Fruit fly (Drosophila melanogaster) whole organism, embryonic: ENCODE results near the gene CG5863.

Experiments
- CG10147 ChIP-seq: fragments of 200-800 bp; sonication (Bioruptor generic); optimal IDR thresholded peaks from 2 replicates; lab custom pipeline; 2019; ENCODE audit warnings: missing biosample characterization, mild to moderate bottlenecking, missing genetic modification characterization, moderate library complexity
- CG10321 ChIP-seq: fragments of 200-800 bp; sonication (Bioruptor generic); IDR thresholded peaks from 2 replicates; pipeline ENCODE4 v1.3.6; 2022; ENCODE audit warnings: missing biosample characterization, missing genetic modification characterization
- CG10654 ChIP-seq: fragments of 200-800 bp; sonication (Bioruptor generic); optimal IDR thresholded peaks from 2 replicates; lab custom pipeline; 2016; ENCODE audit warnings: missing biosample characterization, missing genetic modification characterization
- CG11723 ChIP-seq: fragments of 200-800 bp; sonication (Bioruptor generic); optimal IDR thresholded peaks from 2 replicates; lab custom pipeline; 2017; ENCODE audit warnings: missing biosample characterization, mild to moderate bottlenecking, missing genetic modification characterization
- CG14710 ChIP-seq: fragments of 200-800 bp; sonication (Bioruptor generic); optimal IDR thresholded peaks from 3 replicates; lab custom pipeline; 2019; ENCODE audit warnings: missing biosample characterization, mild to moderate bottlenecking, missing genetic modification characterization, moderate library complexity
- CG1529 ChIP-seq: fragments of 200-800 bp; sonication (Bioruptor generic); optimal IDR thresholded peaks from 3 replicates; lab custom pipeline; 2018; ENCODE audit warnings: missing biosample characterization, missing genetic modification characterization
- CG16863 ChIP-seq: fragments of 200-800 bp; sonication (Bioruptor generic); optimal IDR thresholded peaks from 3 replicates; lab custom pipeline; 2016; ENCODE audit warnings: missing biosample characterization, missing genetic modification characterization
- CG17612 ChIP-seq: fragments of 200-800 bp; sonication (Bioruptor generic); IDR thresholded peaks from 2 replicates; pipeline ENCODE4 v1.3.6; 2022; ENCODE audit warnings: missing biosample characterization, missing genetic modification characterization
- CG2202 ChIP-seq: fragments of 200-800 bp; sonication (Bioruptor generic); optimal IDR thresholded peaks from 2 replicates; lab custom pipeline; 2018; ENCODE audit warnings: missing biosample characterization, mild to moderate bottlenecking, missing genetic modification characterization
- CG31224 ChIP-seq: fragments of 200-800 bp; sonication (Bioruptor generic); IDR thresholded peaks from 2 replicates; pipeline ENCODE4 v1.3.6; 2022; ENCODE audit warnings: missing biosample characterization, missing genetic modification characterization
- CG31365 ChIP-seq: fragments of 200-800 bp; sonication (Bioruptor generic); optimal IDR thresholded peaks from 2 replicates; lab custom pipeline; 2018; ENCODE audit warnings: missing biosample characterization, mild to moderate bottlenecking, missing genetic modification characterization
- CG31388 ChIP-seq: fragments of 200-800 bp; sonication (Bioruptor generic); optimal IDR thresholded peaks from 2 replicates; lab custom pipeline; 2016; ENCODE audit warnings: missing biosample characterization, missing genetic modification characterization
- CG4282 ChIP-seq: fragments of 200-800 bp; sonication (Bioruptor generic); optimal IDR thresholded peaks from 2 replicates; lab custom pipeline; 2016; ENCODE audit warnings: missing biosample characterization, missing genetic modification characterization
- CG6175 ChIP-seq: fragments of 200-800 bp; sonication (Bioruptor generic); IDR thresholded peaks from 3 replicates; pipeline ENCODE4 v1.3.6; 2022; ENCODE audit warnings: missing biosample characterization, missing genetic modification characterization
- CG8765 ChIP-seq: fragments of 200-800 bp; sonication (Bioruptor generic); IDR thresholded peaks from 2 replicates; pipeline ENCODE4 v1.3.6; 2022; ENCODE audit warnings: missing biosample characterization, missing genetic modification characterization
- Camta ChIP-seq: fragments of 200-800 bp; sonication (Bioruptor generic); optimal IDR thresholded peaks from 2 replicates; lab custom pipeline; 2016; ENCODE audit warnings: missing biosample characterization, missing genetic modification characterization
- Chrac-16 ChIP-seq: fragments of 200-800 bp; sonication (Bioruptor generic); optimal IDR thresholded peaks from 3 replicates; lab custom pipeline; 2016; ENCODE audit warnings: missing biosample characterization, missing genetic modification characterization
- D ChIP-seq, 2 experiments: fragments of 200-800 bp in 1 of 2; fragments of >200 bp in 1 of 2; sonication (Bioruptor generic) in 1 of 2; optimal IDR thresholded peaks; 2 replicates in 1 of 2; 3 replicates in 1 of 2; lab custom pipeline; 2017; ENCODE audit warnings: mild to moderate bottlenecking in 1 of 2, missing biosample characterization in 1 of 2, missing genetic modification characterization in 1 of 2, missing genetic modification reagents in 1 of 2
- Hsf ChIP-seq: fragments of 200-800 bp; sonication (Bioruptor generic); optimal IDR thresholded peaks from 3 replicates; lab custom pipeline; 2016; ENCODE audit warnings: missing biosample characterization, missing genetic modification characterization
- Jarid2 ChIP-seq: fragments of 200-800 bp; sonication (Bioruptor generic); optimal IDR thresholded peaks from 3 replicates; lab custom pipeline; 2017; ENCODE audit warnings: mild to moderate bottlenecking, missing biosample characterization, missing genetic modification reagents, missing genetic modification characterization
- MBD-R2 ChIP-seq: fragments of 200-800 bp; sonication (Bioruptor generic); IDR thresholded peaks from 2 replicates; pipeline ENCODE4 v1.3.6; 2022; ENCODE audit warnings: missing biosample characterization, missing genetic modification characterization
- MTF-1 ChIP-seq: fragments of 200-800 bp; sonication (Bioruptor generic); optimal IDR thresholded peaks from 2 replicates; lab custom pipeline; 2018; ENCODE audit warnings: missing biosample characterization, mild to moderate bottlenecking, missing genetic modification characterization, borderline replicate concordance
- NFAT ChIP-seq: fragments of 200-800 bp; sonication (Bioruptor generic); IDR thresholded peaks from 2 replicates; pipeline ENCODE4 v1.3.6; 2022; ENCODE audit warnings: missing biosample characterization, missing genetic modification characterization
- Neu2 ChIP-seq: fragments of 200-800 bp; sonication (Bioruptor generic); optimal IDR thresholded peaks from 3 replicates; lab custom pipeline; 2016; ENCODE audit warnings: missing biosample characterization, missing genetic modification characterization, borderline replicate concordance
- abd-A ChIP-seq: fragments of 200-800 bp; sonication (Bioruptor generic); optimal IDR thresholded peaks from 3 replicates; lab custom pipeline; 2019; ENCODE audit warnings: missing biosample characterization, mild to moderate bottlenecking, missing genetic modification characterization, moderate library complexity
- cato ChIP-seq: fragments of 200-800 bp; sonication (Bioruptor generic); optimal IDR thresholded peaks from 2 replicates; lab custom pipeline; 2016; ENCODE audit warnings: missing biosample characterization, missing genetic modification characterization, borderline replicate concordance
- corto ChIP-seq: fragments of 200-800 bp; sonication (Bioruptor generic); optimal IDR thresholded peaks from 2 replicates; lab custom pipeline; 2016; ENCODE audit warnings: missing biosample characterization, mild to moderate bottlenecking, missing genetic modification characterization, moderate library complexity
- croc ChIP-seq: fragments of 200-800 bp; sonication (Bioruptor generic); conservative IDR thresholded peaks from 3 replicates; pipeline ENCODE4 v1.3.6; 2022; ENCODE audit warnings: missing biosample characterization, missing genetic modification characterization
- crp ChIP-seq, 2 experiments: fragments of 200-800 bp; sonication (Bioruptor generic); optimal IDR thresholded peaks; 2 replicates in 1 of 2; 3 replicates in 1 of 2; lab custom pipeline; 2017; ENCODE audit warnings: missing biosample characterization in 2 of 2, missing genetic modification characterization in 2 of 2, mild to moderate bottlenecking in 1 of 2, moderate library complexity in 1 of 2
- dimm ChIP-seq: fragments of 200-800 bp; sonication (Bioruptor generic); IDR thresholded peaks from 2 replicates; pipeline ENCODE4 v1.3.6; 2022; ENCODE audit warnings: missing biosample characterization, missing genetic modification characterization
- dysf ChIP-seq: fragments of 200-800 bp; sonication (Bioruptor generic); IDR thresholded peaks from 3 replicates; pipeline ENCODE4 v1.3.6; 2022; ENCODE audit warnings: missing biosample characterization, missing genetic modification characterization
- ems ChIP-seq: fragments of 200-800 bp; sonication (Bioruptor generic); optimal IDR thresholded peaks from 3 replicates; lab custom pipeline; 2016; ENCODE audit warnings: missing biosample characterization, missing genetic modification characterization
- fd3F ChIP-seq: fragments of 200-800 bp; sonication (Bioruptor generic); optimal IDR thresholded peaks from 2 replicates; lab custom pipeline; 2018; ENCODE audit warnings: missing biosample characterization, mild to moderate bottlenecking, missing genetic modification characterization, moderate library complexity
- fd64A ChIP-seq: fragments of 200-800 bp; sonication (Bioruptor generic); optimal IDR thresholded peaks from 3 replicates; lab custom pipeline; 2018; ENCODE audit warnings: missing biosample characterization, mild to moderate bottlenecking, missing genetic modification characterization
- gcm ChIP-seq: fragments of 200-800 bp; sonication (Bioruptor generic); optimal IDR thresholded peaks from 2 replicates; lab custom pipeline; 2019; ENCODE audit warnings: missing biosample characterization, mild to moderate bottlenecking, missing genetic modification characterization, moderate library complexity
- gsb-n ChIP-seq: fragments of 200-800 bp; sonication (Bioruptor generic); optimal IDR thresholded peaks from 3 replicates; lab custom pipeline; 2018; ENCODE audit warnings: missing biosample characterization, mild to moderate bottlenecking, missing genetic modification characterization
- hbn ChIP-seq: fragments of 200-800 bp; sonication (Bioruptor generic); IDR thresholded peaks from 2 replicates; pipeline ENCODE4 v1.3.6; 2022; ENCODE audit warnings: missing biosample characterization, missing genetic modification characterization; ENCODE audit not compliant: partially characterized antibody
- her ChIP-seq: fragments of 200-800 bp; sonication (Bioruptor generic); optimal IDR thresholded peaks from 2 replicates; lab custom pipeline; 2016; ENCODE audit warnings: missing biosample characterization, missing genetic modification characterization
- ind ChIP-seq: fragments of 200-800 bp; sonication (Bioruptor generic); optimal IDR thresholded peaks from 3 replicates; lab custom pipeline; 2016; ENCODE audit warnings: missing biosample characterization, missing genetic modification characterization
- jigr1 ChIP-seq: fragments of 200-800 bp; sonication (Bioruptor generic); IDR thresholded peaks from 3 replicates; pipeline ENCODE4 v1.3.6; 2022; ENCODE audit warnings: missing biosample characterization, missing genetic modification characterization
- odd ChIP-seq: fragments of 200-800 bp; sonication (Bioruptor generic); optimal IDR thresholded peaks from 2 replicates; lab custom pipeline; 2017; ENCODE audit warnings: missing biosample characterization, mild to moderate bottlenecking, missing genetic modification characterization
- psq ChIP-seq: fragments of 200-800 bp; sonication (Bioruptor generic); optimal IDR thresholded peaks from 2 replicates; lab custom pipeline; 2017; ENCODE audit warnings: missing biosample characterization, missing genetic modification characterization
- sens-2 ChIP-seq: fragments of 200-800 bp; sonication (Bioruptor generic); IDR thresholded peaks from 2 replicates; pipeline ENCODE4 v1.3.6; 2022; ENCODE audit warnings: missing biosample characterization, missing genetic modification characterization
- sima ChIP-seq: fragments of 200-800 bp; sonication (Bioruptor generic); optimal IDR thresholded peaks from 2 replicates; lab custom pipeline; 2016; ENCODE audit warnings: missing biosample characterization, missing genetic modification characterization
- sob ChIP-seq: fragments of 200-800 bp; sonication (Bioruptor generic); IDR thresholded peaks from 2 replicates; pipeline ENCODE4 v1.3.6; 2022; ENCODE audit warnings: missing biosample characterization, missing genetic modification characterization
- ssp ChIP-seq: fragments of 200-800 bp; sonication (Bioruptor generic); IDR thresholded peaks from 2 replicates; pipeline ENCODE4 v1.3.6; 2022; ENCODE audit warnings: missing biosample characterization, missing genetic modification characterization
- stc ChIP-seq: fragments of 200-800 bp; sonication (Bioruptor generic); IDR thresholded peaks from 2 replicates; pipeline ENCODE4 v1.3.6; 2022; ENCODE audit warnings: missing biosample characterization, missing genetic modification characterization
- tll ChIP-seq, 2 experiments: fragments of 200-800 bp in 1 of 2; fragments of >200 bp in 1 of 2; sonication (Bioruptor generic) in 1 of 2; optimal IDR thresholded peaks; 2 replicates each; lab custom pipeline; 2017 to 2019; ENCODE audit warnings: missing biosample characterization in 2 of 2, missing genetic modification characterization in 2 of 2, mild to moderate bottlenecking in 1 of 2, moderate library complexity in 1 of 2
- trh ChIP-seq: fragments of 200-800 bp; sonication (Bioruptor generic); optimal IDR thresholded peaks from 2 replicates; lab custom pipeline; 2016; ENCODE audit warnings: missing biosample characterization, missing genetic modification characterization
- vvl ChIP-seq: fragments of 200-800 bp; sonication (Bioruptor generic); IDR thresholded peaks from 2 replicates; pipeline ENCODE4 v1.3.6; 2022; ENCODE audit warnings: missing biosample characterization, missing genetic modification characterization

The CG5863 gene

DNA sequence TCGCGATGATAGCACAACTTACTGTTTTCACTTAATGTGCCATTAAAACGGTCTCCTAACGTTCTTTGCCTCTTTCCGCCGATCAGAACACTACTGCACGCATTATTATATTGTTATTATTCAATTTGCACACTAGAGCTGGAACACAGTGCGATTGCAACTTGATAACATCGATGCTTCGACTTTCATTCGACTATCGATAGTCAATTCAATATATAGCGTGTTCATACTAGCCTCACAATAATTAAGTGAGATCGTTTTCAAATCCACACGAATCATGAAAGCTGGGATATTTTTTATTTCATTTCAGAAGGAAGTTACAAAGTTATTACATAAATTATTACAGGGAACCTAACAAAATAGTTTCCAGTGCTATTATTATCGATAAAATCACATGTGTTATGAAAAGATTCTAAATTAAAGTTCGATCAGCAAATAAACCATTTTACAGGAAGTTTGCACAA is 9.6 kb upstream of the CG5863 start (continued):
- TF ChIP-seq CG10147 (GFP tag; lab: Kevin White, UChicago) = no peak
- TF ChIP-seq psq (GFP tag; lab: Kevin White, UChicago) = no peak
- TF ChIP-seq Neu2 (GFP tag; lab: Kevin White, UChicago) = no peak
- no peak for TF ChIP-seq jigr1 (GFP tag; lab: Robert Waterston, UW)
- TF ChIP-seq croc (GFP tag; lab: Robert Waterston, UW) = no peak
- TF ChIP-seq tll (GFP tag; optimal IDR thresholded peaks at IDR 0.05; lab: Kevin White, UChicago) = no peak
- TF ChIP-seq gsb-n (tag; lab: Kevin White, UChicago) = peak; percentile 52
- peak; percentile 54 for TF ChIP-seq abd-A
- no peak for TF ChIP-seq CG31365 (tag; lab: Kevin White, UChicago)
- TF ChIP-seq stc (GFP tag; lab: Robert Waterston, UW) = 0 out of 2 replicates have a peak, but pooled peaks have one; percentile 32
- TF ChIP-seq CG31388 (GFP tag; lab: Kevin White, UChicago) = no peak
- TF ChIP-seq ems (GFP tag; lab: Kevin White, UChicago) = no peak
- TF ChIP-seq fd3F (GFP tag; lab: Kevin White, UChicago) = peak; percentile 53
- no peak for TF ChIP-seq CG10654 (GFP tag; lab: Kevin White, UChicago)
- no peak for TF ChIP-seq CG31224 (GFP tag; lab: Robert Waterston, UW)
- TF ChIP-seq dimm = no peak
- no peak for TF ChIP-seq CG6175 (GFP tag; lab: Robert Waterston, UW)
- TF ChIP-seq gcm (GFP tag; lab: Kevin White, UChicago) = no peak
- no peak for TF ChIP-seq CG2202 (tag; lab: Kevin White, UChicago)
- TF ChIP-seq vvl (GFP tag; lab: Robert Waterston, UW) = peak; percentile 80
- peak; percentile 2 for TF ChIP-seq CG14710
- TF ChIP-seq CG4282 (GFP tag; lab: Kevin White, UChicago) = peak; percentile 46
- peak; percentile 53 for TF ChIP-seq Camta (GFP tag; lab: Kevin White, UChicago)
- no peak for TF ChIP-seq CG1529 (GFP tag; lab: Kevin White, UChicago)
- TF ChIP-seq ssp (GFP tag; lab: Robert Waterston, UW) = peak; percentile 97
- TF ChIP-seq NFAT (GFP tag; lab: Robert Waterston, UW) = peak; percentile 43; the same call in 1 of the 2 replicates
- TF ChIP-seq CG11723 (GFP tag; lab: Kevin White, UChicago) = no peak
- peak; percentile 41 for TF ChIP-seq Chrac-16 (GFP tag; lab: Kevin White, UChicago)
- TF ChIP-seq CG16863 = no peak
- TF ChIP-seq MTF-1 (GFP tag; lab: Kevin White, UChicago) = no peak
- TF ChIP-seq CG8765 (GFP tag; lab: Robert Waterston, UW) = no peak
- peak in 1 of 2 experiments; percentile 12 for TF ChIP-seq crp (GFP tag; optimal IDR thresholded peaks at IDR 0.05; lab: Kevin White, UChicago)
- TF ChIP-seq trh (GFP tag; lab: Kevin White, UChicago) = no peak
- TF ChIP-seq dysf (GFP tag; lab: Robert Waterston, UW) = 0 out of 3 replicates have a peak, but pooled peaks have one; percentile 24
- TF ChIP-seq Hsf = peak; percentile 82
- TF ChIP-seq CG17612 (GFP tag; lab: Robert Waterston, UW) = no peak
- no peak for TF ChIP-seq D (optimal IDR thresholded peaks at IDR 0.05; lab: Kevin White, UChicago)
- no peak for TF ChIP-seq D (GFP tag; optimal IDR thresholded peaks at IDR 0.05; lab: Kevin White, UChicago)
- peak; percentile 33 for TF ChIP-seq ind (GFP tag; lab: Kevin White, UChicago)
- no peak for TF ChIP-seq fd64A (GFP tag; lab: Kevin White, UChicago)
- TF ChIP-seq sens-2 (GFP tag; lab: Robert Waterston, UW) = no peak
- peak; percentile 65 for TF ChIP-seq MBD-R2 (GFP tag; lab: Robert Waterston, UW)
- TF ChIP-seq corto (GFP tag; lab: Kevin White, UChicago) = no peak
- TF ChIP-seq hbn = peak; percentile 72; the same call in 1 of the 2 replicates
- 0 out of 2 replicates have a peak, but pooled peaks have one; percentile 43 for TF ChIP-seq sob (GFP tag; lab: Robert Waterston, UW)
- peak; percentile 33 for TF ChIP-seq odd
- peak; percentile 4 for TF ChIP-seq her (GFP tag; lab: Kevin White, UChicago)
- peak; percentile 6 for TF ChIP-seq cato
- no peak for TF ChIP-seq Jarid2 (GFP tag; lab: Kevin White, UChicago)
- no peak for TF ChIP-seq sima (GFP tag; lab: Kevin White, UChicago)
- no peak for TF ChIP-seq CG10321 (GFP tag; lab: Robert Waterston, UW)
